Worm (Caenorhabditis elegans) whole organism, L2 larva: ENCODE data around the gene uev-2.

ENCODE experiments used
- F13H6.1 ChIP-seq: sonication (generic microtip); optimal IDR thresholded peaks from 2 replicates; lab custom pipeline; 2016; ENCODE audit warnings: missing genetic modification characterization, missing compliant biosample characterization
- Y55F3AM.14 ChIP-seq: fragments of 200-800 bp; sonication (Bioruptor generic); optimal IDR thresholded peaks from 2 replicates; lab custom pipeline; 2018; ENCODE audit warnings: mild to moderate bottlenecking, missing genetic modification characterization, missing compliant biosample characterization
- aly-2 ChIP-seq: fragments of 150-350 bp; optimal IDR thresholded peaks from 2 replicates; lab custom pipeline; 2014; ENCODE audit warnings: missing biosample characterization, missing genetic modification characterization
- ama-1 ChIP-seq: fragments of 150-350 bp; optimal IDR thresholded peaks from 2 replicates; lab custom pipeline; 2018; ENCODE audit warnings: inconsistent platforms
- blmp-1 ChIP-seq: sonication (generic microtip); optimal IDR thresholded peaks from 2 replicates; lab custom pipeline; 2017; ENCODE audit warnings: missing genetic modification characterization, mild to moderate bottlenecking, missing compliant biosample characterization, antibody characterized with exemption, moderate library complexity; ENCODE audit not compliant: insufficient read depth
- ceh-82 ChIP-seq: fragments of 150-350 bp; optimal IDR thresholded peaks from 2 replicates; lab custom pipeline; 2014; ENCODE audit warnings: missing biosample characterization, missing genetic modification characterization
- crh-2 ChIP-seq: sonication (generic microtip); optimal IDR thresholded peaks from 2 replicates; lab custom pipeline; 2017; ENCODE audit warnings: missing biosample characterization, missing genetic modification characterization
- dmd-4 ChIP-seq: sonication (generic microtip); optimal IDR thresholded peaks from 2 replicates; lab custom pipeline; 2017; ENCODE audit warnings: missing biosample characterization, missing genetic modification characterization
- egl-27 ChIP-seq: sonication (generic microtip); optimal IDR thresholded peaks from 3 replicates; lab custom pipeline; 2017; ENCODE audit warnings: missing biosample characterization, missing genetic modification reagents, missing genetic modification characterization
- elt-3 ChIP-seq: sonication (generic microtip); optimal IDR thresholded peaks from 2 replicates; lab custom pipeline; 2017; ENCODE audit warnings: missing biosample characterization, missing genetic modification characterization
- fos-1 ChIP-seq: fragments of 150-350 bp; optimal IDR thresholded peaks from 2 replicates; lab custom pipeline; 2014; ENCODE audit warnings: missing biosample characterization, missing genetic modification characterization
- gmeb-1 ChIP-seq: fragments of 150-350 bp; optimal IDR thresholded peaks from 2 replicates; lab custom pipeline; 2014; ENCODE audit warnings: missing biosample characterization, missing genetic modification characterization
- lin-11 ChIP-seq: fragments of 150-350 bp; sonication (generic microtip); optimal IDR thresholded peaks from 2 replicates; lab custom pipeline; 2014; ENCODE audit warnings: missing biosample characterization, missing genetic modification characterization, inconsistent platforms, mixed read lengths
- lin-13 ChIP-seq: fragments of 150-350 bp; optimal IDR thresholded peaks from 2 replicates; lab custom pipeline; 2014; ENCODE audit warnings: missing biosample characterization, missing genetic modification reagents, missing genetic modification characterization
- lsy-2 ChIP-seq, 2 experiments: fragments of 150-350 bp in 1 of 2; sonication (generic microtip) in 1 of 2; optimal IDR thresholded peaks; 2 replicates each; lab custom pipeline; 2014 to 2017; ENCODE audit warnings: missing biosample characterization in 2 of 2, missing genetic modification characterization in 2 of 2
- mab-5 ChIP-seq: fragments of 150-350 bp; optimal IDR thresholded peaks from 2 replicates; lab custom pipeline; 2014; ENCODE audit warnings: missing biosample characterization, missing genetic modification characterization
- mbf-1 ChIP-seq: sonication (generic microtip); optimal IDR thresholded peaks from 2 replicates; lab custom pipeline; 2017; ENCODE audit warnings: missing biosample characterization, missing genetic modification characterization
- mdl-1 ChIP-seq, 2 experiments: fragments of 150-350 bp in 1 of 2; sonication (generic microtip) in 1 of 2; optimal IDR thresholded peaks; 2 replicates each; lab custom pipeline; 2017; ENCODE audit warnings: missing biosample characterization in 2 of 2, missing genetic modification characterization in 2 of 2
- nhr-11 ChIP-seq: fragments of 150-350 bp; optimal IDR thresholded peaks from 2 replicates; lab custom pipeline; 2014; ENCODE audit warnings: missing biosample characterization, missing genetic modification characterization
- nhr-12 ChIP-seq: fragments of 150-350 bp; optimal IDR thresholded peaks from 2 replicates; lab custom pipeline; 2014; ENCODE audit warnings: missing biosample characterization, missing genetic modification characterization
- nhr-129 ChIP-seq: fragments of 150-350 bp; optimal IDR thresholded peaks from 2 replicates; lab custom pipeline; 2014; ENCODE audit warnings: missing biosample characterization, missing genetic modification characterization
- nhr-21 ChIP-seq: fragments of 150-350 bp; optimal IDR thresholded peaks from 2 replicates; lab custom pipeline; 2014; ENCODE audit warnings: missing biosample characterization, missing genetic modification characterization
- nhr-23 ChIP-seq: fragments of 150-350 bp; optimal IDR thresholded peaks from 2 replicates; lab custom pipeline; 2014; ENCODE audit warnings: missing biosample characterization, missing genetic modification reagents, missing genetic modification characterization
- nhr-237 ChIP-seq: fragments of 150-350 bp; optimal IDR thresholded peaks from 2 replicates; lab custom pipeline; 2014; ENCODE audit warnings: missing biosample characterization, missing genetic modification characterization
- nhr-6 ChIP-seq: fragments of 150-350 bp; optimal IDR thresholded peaks from 2 replicates; lab custom pipeline; 2014; ENCODE audit warnings: missing biosample characterization, missing genetic modification characterization
- peb-1 ChIP-seq: fragments of 150-350 bp; optimal IDR thresholded peaks from 2 replicates; lab custom pipeline; 2014; ENCODE audit warnings: missing biosample characterization, missing genetic modification characterization
- sem-4 ChIP-seq: fragments of 150-350 bp; optimal IDR thresholded peaks from 2 replicates; lab custom pipeline; 2014; ENCODE audit warnings: missing biosample characterization, missing genetic modification reagents, missing genetic modification characterization
- skn-1 ChIP-seq: sonication (generic microtip); optimal IDR thresholded peaks from 2 replicates; lab custom pipeline; 2017; ENCODE audit warnings: missing biosample characterization, missing genetic modification characterization
- sma-3 ChIP-seq: sonication (generic microtip); optimal IDR thresholded peaks from 2 replicates; lab custom pipeline; 2016; ENCODE audit warnings: missing genetic modification reagents, missing genetic modification characterization, missing compliant biosample characterization
- sma-9 ChIP-seq, 2 experiments: fragments of 150-350 bp in 1 of 2; sonication (generic microtip) in 1 of 2; optimal IDR thresholded peaks; 2 replicates each; lab custom pipeline; 2014 to 2016; ENCODE audit warnings: missing genetic modification characterization in 2 of 2, mild to moderate bottlenecking in 1 of 2, missing biosample characterization in 1 of 2, missing compliant biosample characterization in 1 of 2, missing genetic modification reagents in 1 of 2, moderate library complexity in 1 of 2
- snpc-4 ChIP-seq: fragments of 150-350 bp; optimal IDR thresholded peaks from 2 replicates; lab custom pipeline; 2014; ENCODE audit warnings: missing biosample characterization, missing genetic modification characterization
- unc-39 ChIP-seq: fragments of 150-350 bp; optimal IDR thresholded peaks from 2 replicates; lab custom pipeline; 2014; ENCODE audit warnings: missing biosample characterization, missing genetic modification characterization
- unc-55 ChIP-seq: fragments of 150-350 bp; sonication (generic microtip); optimal IDR thresholded peaks from 3 replicates; lab custom pipeline; 2014; ENCODE audit warnings: missing biosample characterization, missing genetic modification reagents, missing genetic modification characterization
- unc-62 ChIP-seq: fragments of 150-350 bp; optimal IDR thresholded peaks from 2 replicates; lab custom pipeline; 2014; ENCODE audit warnings: missing biosample characterization, missing genetic modification reagents, missing genetic modification characterization
- zag-1 ChIP-seq: fragments of 150-350 bp; optimal IDR thresholded peaks from 2 replicates; lab custom pipeline; 2014; ENCODE audit warnings: missing biosample characterization, missing genetic modification characterization
- ztf-11 ChIP-seq: sonication (generic microtip); optimal IDR thresholded peaks from 2 replicates; lab custom pipeline; 2017; ENCODE audit warnings: missing biosample characterization, missing genetic modification characterization

uev-2 gene

ce11 chrIII:5573694-5574093, 9.2 kb upstream of the uev-2 start, which contains the start of gene molo-1:
Gene molo-1 (plus strand): TSS chrIII:5573994.
- TF ChIP-seq lsy-2 (tag; optimal IDR thresholded peaks at IDR 0.05; lab: Kevin White, UChicago): no peak
- TF ChIP-seq elt-3 (tag; lab: Kevin White, UChicago): no peak
- no peak for TF ChIP-seq nhr-23 (tag; lab: Kevin White, UChicago)
- no peak for TF ChIP-seq Y55F3AM.14 (GFP tag; lab: Kevin White, UChicago)
- no peak for TF ChIP-seq lin-13 (GFP tag; lab: Kevin White, UChicago)
- no peak for TF ChIP-seq nhr-129 (tag; lab: Kevin White, UChicago)
- TF ChIP-seq nhr-21 (tag; lab: Kevin White, UChicago): no peak
- TF ChIP-seq dmd-4 (tag; lab: Kevin White, UChicago): no peak
- no peak for TF ChIP-seq nhr-237 (tag; lab: Kevin White, UChicago)
- TF ChIP-seq unc-62 (GFP tag; lab: Kevin White, UChicago): no peak
- no peak for TF ChIP-seq aly-2 (tag; lab: Kevin White, UChicago)
- no peak for TF ChIP-seq blmp-1 (tag; lab: Kevin White, UChicago)
- no peak for TF ChIP-seq unc-55
- TF ChIP-seq ztf-11 (tag; lab: Kevin White, UChicago): no peak
- TF ChIP-seq nhr-12: no peak
- no peak for TF ChIP-seq sem-4 (tag; lab: Kevin White, UChicago)
- TF ChIP-seq fos-1 (tag; lab: Kevin White, UChicago): no peak

ce11 chrIII:5581049-5581448, 1.9 kb upstream of the uev-2 start, which contains the start of gene F56D2.5:
Gene F56D2.5 (minus strand): TSS chrIII:5581419.
- TF ChIP-seq nhr-129 (tag; lab: Kevin White, UChicago): peak; percentile 98
- no peak for TF ChIP-seq lin-11
- TF ChIP-seq nhr-11 (tag; lab: Kevin White, UChicago): no peak
- peak; percentile 8 for TF ChIP-seq fos-1 (tag; lab: Kevin White, UChicago)

- no peak for TF ChIP-seq skn-1
- no peak for TF ChIP-seq gmeb-1 (tag; lab: Kevin White, UChicago)
- no peak for TF ChIP-seq mab-5 (tag; lab: Kevin White, UChicago)
- TF ChIP-seq peb-1 (tag; lab: Kevin White, UChicago): no peak
- no peak for TF ChIP-seq unc-55
- no peak for TF ChIP-seq fos-1 (tag; lab: Kevin White, UChicago)
- TF ChIP-seq nhr-6: no peak
- TF ChIP-seq sma-9 (GFP tag; optimal IDR thresholded peaks at IDR 0.05; lab: Kevin White, UChicago): no peak
- no peak for TF ChIP-seq sma-9 (tag; optimal IDR thresholded peaks at IDR 0.05; lab: Kevin White, UChicago)
- no peak for TF ChIP-seq snpc-4 (tag; lab: Kevin White, UChicago)
- no peak for TF ChIP-seq zag-1
- TF ChIP-seq unc-39: no peak
- no peak for TF ChIP-seq F13H6.1 (tag; lab: Kevin White, UChicago)
- no peak for TF ChIP-seq ceh-82
- no peak for TF ChIP-seq lsy-2 (tag; optimal IDR thresholded peaks at IDR 0.05; lab: Kevin White, UChicago)
- no peak for TF ChIP-seq lin-11
- TF ChIP-seq nhr-21 (tag; lab: Kevin White, UChicago): no peak
- TF ChIP-seq nhr-11 (tag; lab: Kevin White, UChicago): no peak
- TF ChIP-seq ama-1 (lab: Kevin White, UChicago): no peak
- no peak for TF ChIP-seq lin-13 (GFP tag; lab: Kevin White, UChicago)
Observed at ce11 chrIII:5584647-5585046, 1.7 kb downstream of the uev-2 start, which contains the start of gene F56D2.3. Gene F56D2.3 (plus strand): TSS chrIII:5584947.

ce11 chrIII:5585711-5586110, 2.8 kb downstream of the uev-2 start:
- TF ChIP-seq egl-27 (tag; lab: Kevin White, UChicago) (no peak), nhr-23 (tag; lab: Kevin White, UChicago) (no peak), crh-2 (tag; lab: Kevin White, UChicago) (no peak), F13H6.1 (tag; lab: Kevin White, UChicago) (no peak), Y55F3AM.14 (GFP tag; lab: Kevin White, UChicago) (no peak), nhr-21 (tag; lab: Kevin White, UChicago) (no peak), zag-1 (no peak), ztf-11 (tag; lab: Kevin White, UChicago) (no peak), unc-62 (GFP tag; lab: Kevin White, UChicago) (no peak), mdl-1 (tag; optimal IDR thresholded peaks at IDR 0.05; lab: Kevin White, UChicago) (no peak), gmeb-1 (tag; lab: Kevin White, UChicago) (no peak), mbf-1 (tag; lab: Kevin White, UChicago) (no peak), mab-5 (tag; lab: Kevin White, UChicago) (no peak), snpc-4 (tag; lab: Kevin White, UChicago) (no peak), ceh-82 (no peak), sma-3 (GFP tag; lab: Kevin White, UChicago) (no peak), lsy-2 (tag; optimal IDR thresholded peaks at IDR 0.05; lab: Kevin White, UChicago) (no peak)
